Fruit fly (Drosophila melanogaster) S2 (cell line): ENCODE results near the gene CG14111.

ENCODE experiments used
- CG8478 ChIP-seq: fragments of >200 bp; optimal IDR thresholded peaks from 2 replicates; lab custom pipeline; 2018
- CTCF ChIP-seq, 2 experiments: fragments of >200 bp; optimal IDR thresholded peaks; 2 replicates each; lab custom pipeline; 2018

- TF ChIP-seq CG8478 (no peak), CTCF (optimal IDR thresholded peaks at IDR 0.05; lab: Kevin White, UChicago) (no peak)
Observed at dm6 chr3L:13426573-13426972, 48.8 kb downstream of the CG14111 start, which contains the start of gene CG14105.
